Fruit fly (Drosophila melanogaster): ENCODE measurements around the gene alph.

DNA sequence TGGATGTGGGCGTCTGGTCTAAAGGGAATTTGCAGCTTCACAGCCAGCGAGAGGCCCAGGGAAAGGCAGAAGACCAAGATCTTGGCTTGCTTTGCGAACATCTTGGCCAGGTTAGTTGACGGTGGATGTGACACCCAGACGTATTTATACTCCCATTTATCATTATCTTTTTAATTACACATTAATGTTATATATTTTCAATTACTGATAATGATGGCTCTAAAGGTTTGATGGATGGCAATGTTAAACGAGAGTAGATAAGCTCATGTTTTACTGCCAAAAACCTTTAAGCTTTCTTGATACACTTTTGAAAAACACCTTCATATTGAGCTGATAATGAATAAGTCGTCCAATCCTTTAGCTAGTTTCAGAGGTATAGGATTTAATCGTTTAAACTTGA lies 2.0 kb upstream of the alph start, which contains the start of gene CG11470:
- TF ChIP-seq Sp1 (GFP tag; optimal IDR thresholded peaks at IDR 0.05) (no peak), ey (GFP tag; optimal IDR thresholded peaks at IDR 0.05) (no peak), Dfd (GFP tag; optimal IDR thresholded peaks at IDR 0.05) (no peak), h (GFP tag; optimal IDR thresholded peaks at IDR 0.05) (no peak), rgr (GFP tag; optimal IDR thresholded peaks at IDR 0.05) (no peak), pan (optimal IDR thresholded peaks at IDR 0.05) (no peak), Dif (GFP tag; optimal IDR thresholded peaks at IDR 0.05; ENCODE audit: partially characterized antibody) (no peak), dsf (GFP tag; optimal IDR thresholded peaks at IDR 0.05; ENCODE audit: borderline replicate concordance) (no peak), usp (GFP tag; optimal IDR thresholded peaks at IDR 0.05) (no peak), Rel (GFP tag; optimal IDR thresholded peaks at IDR 0.05) (no peak), Rel (tag; optimal IDR thresholded peaks at IDR 0.05) (no peak), psq (GFP tag; optimal IDR thresholded peaks at IDR 0.05) (no peak), woc (GFP tag; optimal IDR thresholded peaks at IDR 0.05) (no peak)

All from whole organism, wandering third instar larva.